Comparison of ENCODE assay signal across 3 fruit fly cellular contexts in the genomic region with DNA sequence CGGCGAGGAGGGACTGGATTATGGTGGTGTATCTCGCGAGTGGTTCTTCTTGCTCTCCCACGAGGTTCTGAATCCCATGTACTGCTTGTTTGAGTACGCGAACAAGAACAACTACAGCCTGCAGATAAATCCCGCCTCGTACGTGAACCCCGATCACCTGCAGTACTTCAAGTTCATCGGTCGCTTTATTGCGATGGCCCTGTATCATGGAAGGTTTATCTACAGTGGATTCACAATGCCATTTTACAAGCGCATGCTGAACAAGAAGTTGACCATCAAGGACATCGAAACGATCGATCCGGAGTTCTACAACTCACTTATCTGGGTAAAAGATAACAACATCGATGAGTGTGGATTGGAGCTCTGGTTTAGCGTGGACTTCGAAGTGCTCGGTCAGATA.
TF ChIP-seq lines count a peak whose summit lies in the region.

No protein-coding gene starts in this region.

- no peak for TF ChIP-seq CTCF in whole organism, embryonic (GFP tag; optimal IDR thresholded peaks at IDR 0.05; lab: Kevin White, UChicago)

TF ChIP-seq in whole organism, embryonic, 481 proteins besides CTCF, POLR2A, EP300 and RAD21:
- no peak for TF ChIP-seq CG3065 (GFP tag; optimal IDR thresholded peaks at IDR 0.05; lab: Kevin White, UChicago)
- TF ChIP-seq CG17612 (GFP tag; IDR thresholded peaks at IDR 0.05; lab: Robert Waterston, UW): no peak
- TF ChIP-seq Side (GFP tag; optimal IDR thresholded peaks at IDR 0.05; lab: Kevin White, UChicago): no peak
- no peak for TF ChIP-seq lilli (GFP tag; optimal IDR thresholded peaks at IDR 0.05; lab: Kevin White, UChicago)
- no peak for TF ChIP-seq NfI (GFP tag; optimal IDR thresholded peaks at IDR 0.05; lab: Kevin White, UChicago)
- TF ChIP-seq nau (GFP tag; optimal IDR thresholded peaks at IDR 0.05; lab: Kevin White, UChicago): no peak
- TF ChIP-seq Ets65A (GFP tag; lab: Kevin White, UChicago): peak; percentile 45
- no peak for TF ChIP-seq CG8290 (GFP tag; optimal IDR thresholded peaks at IDR 0.05; lab: Kevin White, UChicago)
- no peak for TF ChIP-seq CG8290 (tag; optimal IDR thresholded peaks at IDR 0.05; lab: Kevin White, UChicago)

TF ChIP-seq in whole organism, prepupa, 60 proteins besides CTCF, POLR2A, EP300 and RAD21:
- no peak for TF ChIP-seq CG8319 (GFP tag; optimal IDR thresholded peaks at IDR 0.05; lab: Kevin White, UChicago)
- no peak for TF ChIP-seq CG10669 (GFP tag; optimal IDR thresholded peaks at IDR 0.05; lab: Kevin White, UChicago)
- TF ChIP-seq svp (GFP tag; lab: Kevin White, UChicago): peak; percentile 56
- no peak for TF ChIP-seq acj6 (GFP tag; optimal IDR thresholded peaks at IDR 0.05; lab: Kevin White, UChicago)

TF ChIP-seq in whole organism, pupa, 21 proteins besides CTCF, POLR2A, EP300 and RAD21:
- TF ChIP-seq EcR (GFP tag; optimal IDR thresholded peaks at IDR 0.05; lab: Kevin White, UChicago) (peak; percentile 66), Ets98B (GFP tag; IDR thresholded peaks at IDR 0.05; lab: Robert Waterston, UW) (no peak)
